Worm (Caenorhabditis elegans): Measurements from ENCODE around the gene cey-1.

cey-1 gene

ce11 chrII:11030297-11030696 is 10.7 kb downstream of the cey-1 start, which contains the start of gene nlp-18:
Gene nlp-18, minus strand, starts transcription at chrII:11030397.
- TF ChIP-seq nhr-28 (tag; optimal IDR thresholded peaks at IDR 0.05) (no peak), lin-39 (tag; optimal IDR thresholded peaks at IDR 0.05) (no peak), jun-1 (tag; optimal IDR thresholded peaks at IDR 0.05) (no peak), ama-1 (optimal IDR thresholded peaks at IDR 0.05) (no peak), zag-1 (tag; optimal IDR thresholded peaks at IDR 0.05) (no peak)

ce11 chrII:11027777-11028176 is 13.2 kb downstream of the cey-1 start:
- TF ChIP-seq elt-1 (tag; optimal IDR thresholded peaks at IDR 0.05) (no peak), sea-2 (GFP tag; optimal IDR thresholded peaks at IDR 0.05) (no peak), mdl-1 (tag; optimal IDR thresholded peaks at IDR 0.05) (no peak), egl-5 (tag; optimal IDR thresholded peaks at IDR 0.05) (no peak), zag-1 (tag; optimal IDR thresholded peaks at IDR 0.05) (no peak), nhr-67 (tag; optimal IDR thresholded peaks at IDR 0.05) (no peak), lin-39 (tag; optimal IDR thresholded peaks at IDR 0.05) (no peak), daf-12 (tag; optimal IDR thresholded peaks at IDR 0.05) (no peak), aly-2 (tag; optimal IDR thresholded peaks at IDR 0.05) (no peak), tbx-2 (tag; optimal IDR thresholded peaks at IDR 0.05) (no peak), nhr-11 (tag; optimal IDR thresholded peaks at IDR 0.05) (no peak), nhr-43 (tag; optimal IDR thresholded peaks at IDR 0.05; ENCODE audit: poor library complexity, severe bottlenecking) (no peak), mml-1 (tag; optimal IDR thresholded peaks at IDR 0.05) (no peak), fos-1 (tag; optimal IDR thresholded peaks at IDR 0.05) (no peak)

DNA sequence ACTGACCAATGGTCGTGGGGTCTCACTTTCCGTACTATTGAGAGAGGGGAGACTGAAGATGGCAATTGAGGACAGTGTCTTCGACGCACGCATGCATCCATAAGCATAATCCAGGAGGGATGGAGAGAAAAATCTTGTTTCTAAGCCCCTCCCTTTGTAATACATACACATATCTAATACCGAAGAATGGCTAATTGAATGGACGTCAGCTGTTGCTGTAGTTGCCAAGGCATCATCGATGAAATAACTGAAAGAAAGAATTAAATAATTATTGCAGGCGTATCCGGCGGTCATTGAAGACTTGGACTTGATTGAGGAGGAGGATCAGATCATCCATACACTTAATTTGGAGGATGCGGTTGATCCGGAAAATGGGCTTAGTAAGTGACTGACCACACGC is 15.4 kb downstream of the cey-1 start, which contains the start of gene F33A8.7:
Gene F33A8.7 (minus strand): TSS at position 101 of the 400 bp plus-strand sequence.
- TF ChIP-seq lin-39 (tag; optimal IDR thresholded peaks at IDR 0.05) (no peak), ztf-4 (tag; optimal IDR thresholded peaks at IDR 0.05) (no peak), ceh-28 (tag; optimal IDR thresholded peaks at IDR 0.05) (no peak), nhr-43 (tag; optimal IDR thresholded peaks at IDR 0.05; ENCODE audit: poor library complexity, severe bottlenecking) (no peak), pqm-1 (tag; optimal IDR thresholded peaks at IDR 0.05) (no peak), egl-5 (tag; optimal IDR thresholded peaks at IDR 0.05) (no peak), nhr-11 (tag; optimal IDR thresholded peaks at IDR 0.05) (no peak), ceh-9 (tag; optimal IDR thresholded peaks at IDR 0.05) (no peak)

DNA sequence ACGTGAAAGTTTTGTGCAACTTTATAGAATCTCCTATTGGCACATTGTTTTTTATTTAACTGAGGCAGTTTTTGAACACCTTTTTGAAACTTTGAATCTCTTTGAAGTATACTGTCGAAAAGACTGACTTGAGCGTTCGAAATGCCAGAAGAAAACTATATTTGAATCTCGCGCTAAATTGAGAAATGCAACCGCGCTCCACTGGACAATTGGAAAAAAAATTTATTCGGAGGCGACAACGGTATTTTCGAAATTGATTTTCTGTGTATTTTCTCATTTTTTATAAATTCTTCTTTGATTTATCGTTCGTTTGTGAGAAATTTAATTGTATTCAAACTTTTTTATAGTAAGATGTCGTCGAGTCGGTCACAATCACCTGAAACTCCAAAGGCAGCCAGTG is 19.0 kb downstream of the cey-1 start, which contains the start of gene let-858:
Gene let-858 (plus strand): TSS at position 348 of the 400 bp plus-strand sequence.
- TF ChIP-seq hmg-11 (tag; optimal IDR thresholded peaks at IDR 0.05), result peak; percentile 42
- TF ChIP-seq unc-62 (GFP tag; optimal IDR thresholded peaks at IDR 0.05), result no peak
- peak; percentile 26 for TF ChIP-seq snpc-4 (tag; optimal IDR thresholded peaks at IDR 0.05)
- peak; percentile 22 for TF ChIP-seq egl-5 (tag; optimal IDR thresholded peaks at IDR 0.05)
- peak; percentile 33 for TF ChIP-seq nhr-25 (tag; optimal IDR thresholded peaks at IDR 0.05)
- TF ChIP-seq nhr-23 (tag; optimal IDR thresholded peaks at IDR 0.05), result peak; percentile 70
- no peak for TF ChIP-seq jun-1 (tag; optimal IDR thresholded peaks at IDR 0.05)
- peak; percentile 24 for TF ChIP-seq nhr-43 (tag; optimal IDR thresholded peaks at IDR 0.05; ENCODE audit: poor library complexity, severe bottlenecking)
- no peak for TF ChIP-seq nhr-11 (tag; optimal IDR thresholded peaks at IDR 0.05)
- TF ChIP-seq lin-39 (tag; optimal IDR thresholded peaks at IDR 0.05), result peak; percentile 45
- peak; percentile 67 for TF ChIP-seq nfya-1 (tag; optimal IDR thresholded peaks at IDR 0.05; ENCODE audit: insufficient read depth)
- TF ChIP-seq lin-15B (tag; optimal IDR thresholded peaks at IDR 0.05), result peak; percentile 54

ce11 chrII:11020707-11021106 is 20.3 kb downstream of the cey-1 start:
- no peak for TF ChIP-seq fkh-10 (GFP tag; optimal IDR thresholded peaks at IDR 0.05)
- peak; percentile 76 for TF ChIP-seq elt-1 (tag; optimal IDR thresholded peaks at IDR 0.05)
- peak; percentile 59 for TF ChIP-seq nhr-25 (tag; optimal IDR thresholded peaks at IDR 0.05)

- TF ChIP-seq skn-1 (tag; optimal IDR thresholded peaks at IDR 0.05), result no peak
- TF ChIP-seq fkh-10 (GFP tag; optimal IDR thresholded peaks at IDR 0.05), result no peak
- no peak for TF ChIP-seq ceh-28 (tag; optimal IDR thresholded peaks at IDR 0.05)
- TF ChIP-seq nhr-25 (tag; optimal IDR thresholded peaks at IDR 0.05), result peak; percentile 51
- TF ChIP-seq elt-1 (tag; optimal IDR thresholded peaks at IDR 0.05), result peak; percentile 85
- TF ChIP-seq daf-12 (tag; optimal IDR thresholded peaks at IDR 0.05), result no peak
- no peak for TF ChIP-seq hmg-11 (tag; optimal IDR thresholded peaks at IDR 0.05)
- TF ChIP-seq lin-39 (tag; optimal IDR thresholded peaks at IDR 0.05), result no peak
- no peak for TF ChIP-seq nhr-12 (tag; optimal IDR thresholded peaks at IDR 0.05)
Measured at ce11 chrII:11016884-11017283, 24.1 kb downstream of the cey-1 start.

- TF ChIP-seq nhr-25 (tag; optimal IDR thresholded peaks at IDR 0.05) (peak; percentile 68), nhr-23 (tag; optimal IDR thresholded peaks at IDR 0.05) (no peak)
Measured at ce11 chrII:11016835-11016883, 24.3 kb downstream of the cey-1 start, which contains the start of gene ram-2. Gene ram-2, minus strand, starts transcription at chrII:11016881.

Data from whole organism, L3 larva.